Fruit fly (Drosophila melanogaster) Kc167 (cell line): ENCODE measurements around the gene CG8492.

Experiments used
- Sin3A ChIP-seq: fragments of >200 bp; optimal IDR thresholded peaks from 2 replicates; lab custom pipeline; 2018; ENCODE audit warnings: missing external identifiers
- insv ChIP-seq: fragments of >200 bp; optimal IDR thresholded peaks from 3 replicates; lab custom pipeline; 2018; ENCODE audit warnings: missing external identifiers
- psq ChIP-seq: fragments of >200 bp; optimal IDR thresholded peaks from 2 replicates; lab custom pipeline; 2017; ENCODE audit warnings: missing external identifiers
- ttk ChIP-seq: sonication (Bioruptor generic); optimal IDR thresholded peaks from 2 replicates; lab custom pipeline; 2017; ENCODE audit warnings: missing external identifiers

dm6 chr3L:7754109-7754508 is 22.1 kb upstream of the CG8492 start, which contains the start of gene CG7409:
- TF ChIP-seq psq (lab: Kevin White, UChicago) = no peak
- no peak for TF ChIP-seq ttk (lab: Kevin White, UChicago)
- no peak for TF ChIP-seq Sin3A (lab: Kevin White, UChicago)
- no peak for TF ChIP-seq insv (lab: Kevin White, UChicago)
